Worm (Caenorhabditis elegans) whole organism, L1 larva: ENCODE results near the gene Y69A2AR.51.

ENCODE experiments used
- C04F5.9 ChIP-seq: sonication (generic microtip); optimal IDR thresholded peaks from 2 replicates; lab custom pipeline; 2016; ENCODE audit warnings: missing genetic modification characterization, missing compliant biosample characterization
- aha-1 ChIP-seq: fragments of 150-350 bp; optimal IDR thresholded peaks from 2 replicates; lab custom pipeline; 2014; ENCODE audit warnings: missing biosample characterization, missing genetic modification characterization
- ama-1 ChIP-seq: fragments of 150-350 bp; optimal IDR thresholded peaks from 2 replicates; lab custom pipeline; 2014
- ceh-82 ChIP-seq, 3 experiments: fragments of 150-350 bp in 1 of 3; sonication (generic microtip) in 2 of 3; optimal IDR thresholded peaks; 2 replicates each; lab custom pipeline; 2014 to 2017; ENCODE audit warnings: missing biosample characterization in 3 of 3, missing genetic modification characterization in 3 of 3
- ceh-90 ChIP-seq: sonication (generic microtip); optimal IDR thresholded peaks from 2 replicates; lab custom pipeline; 2016; ENCODE audit warnings: missing genetic modification characterization, missing compliant biosample characterization
- egl-27 ChIP-seq, 2 experiments: fragments of 150-350 bp in 1 of 2; sonication (generic microtip); optimal IDR thresholded peaks; 3 replicates each; lab custom pipeline; 2017 to 2018; ENCODE audit warnings: missing biosample characterization in 2 of 2, missing genetic modification characterization in 2 of 2, missing genetic modification reagents in 2 of 2
- lin-13 ChIP-seq: fragments of 150-350 bp; optimal IDR thresholded peaks from 2 replicates; lab custom pipeline; 2014; ENCODE audit warnings: missing biosample characterization, missing genetic modification reagents, missing genetic modification characterization
- lin-39 ChIP-seq: fragments of 150-350 bp; optimal IDR thresholded peaks from 2 replicates; lab custom pipeline; 2014; ENCODE audit warnings: missing biosample characterization, missing genetic modification reagents, missing genetic modification characterization
- mef-2 ChIP-seq: fragments of 150-350 bp; optimal IDR thresholded peaks from 2 replicates; lab custom pipeline; 2014; ENCODE audit warnings: missing biosample characterization, missing genetic modification characterization
- nhr-11 ChIP-seq: fragments of 150-350 bp; optimal IDR thresholded peaks from 2 replicates; lab custom pipeline; 2014; ENCODE audit warnings: missing biosample characterization, missing genetic modification characterization
- nhr-76 ChIP-seq: sonication (generic microtip); optimal IDR thresholded peaks from 2 replicates; lab custom pipeline; 2017; ENCODE audit warnings: missing biosample characterization, missing genetic modification characterization
- nhr-77 ChIP-seq: fragments of 150-350 bp; optimal IDR thresholded peaks from 2 replicates; lab custom pipeline; 2014; ENCODE audit warnings: missing biosample characterization, missing genetic modification characterization
- nhr-90 ChIP-seq: sonication (generic microtip); optimal IDR thresholded peaks from 2 replicates; lab custom pipeline; 2016; ENCODE audit warnings: mild to moderate bottlenecking, missing genetic modification characterization, missing compliant biosample characterization; ENCODE audit not compliant: poor library complexity
- tbx-2 ChIP-seq: sonication (generic microtip); optimal IDR thresholded peaks from 2 replicates; lab custom pipeline; 2016; ENCODE audit warnings: missing genetic modification characterization, missing compliant biosample characterization

DNA sequence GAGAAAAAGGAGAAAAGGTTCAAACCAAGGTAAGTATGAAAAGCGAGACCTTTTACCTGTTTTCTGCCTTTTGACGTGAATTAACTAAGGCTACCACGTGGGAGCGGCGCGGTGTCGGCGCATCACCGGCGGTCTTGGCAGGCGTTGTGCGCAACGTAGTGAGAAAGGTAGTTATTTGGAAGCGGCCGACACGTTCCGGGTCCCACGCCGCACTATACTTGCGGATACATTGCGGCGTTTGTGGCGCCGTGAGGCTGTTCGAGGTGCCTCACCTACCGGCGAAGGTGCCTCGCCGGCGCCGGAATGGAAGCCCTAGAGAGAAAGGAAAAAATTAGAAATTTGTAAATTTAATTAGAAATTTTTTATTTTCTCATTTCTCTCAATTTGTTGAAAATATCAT is 19.4 kb upstream of the Y69A2AR.51 start:
- TF ChIP-seq mef-2 (tag; lab: Kevin White, UChicago) (no peak), lin-39 (tag; lab: Kevin White, UChicago) (no peak), egl-27 (tag; optimal IDR thresholded peaks at IDR 0.05; lab: Kevin White, UChicago) (no peak), tbx-2 (tag; lab: Kevin White, UChicago) (no peak), ceh-90 (tag; lab: Kevin White, UChicago) (no peak), lin-13 (GFP tag; lab: Kevin White, UChicago) (no peak), ceh-82 (tag; optimal IDR thresholded peaks at IDR 0.05; lab: Kevin White, UChicago) (no peak), nhr-77 (tag; lab: Kevin White, UChicago) (no peak), nhr-76 (tag; lab: Kevin White, UChicago) (no peak), ama-1 (lab: Kevin White, UChicago) (no peak), nhr-11 (tag; lab: Kevin White, UChicago) (no peak), aha-1 (tag; lab: Kevin White, UChicago) (no peak), nhr-90 (tag; lab: Kevin White, UChicago) (no peak), C04F5.9 (tag; lab: Kevin White, UChicago) (no peak)
